Fruit fly (Drosophila melanogaster) whole organism, pupa: ENCODE measurements around the gene Polr3A.

Experiments
- CG12605 ChIP-seq: fragments of 200-800 bp; sonication (Bioruptor generic); IDR thresholded peaks from 2 replicates; pipeline ENCODE4 v1.3.6; 2022; ENCODE audit warnings: missing biosample characterization, missing genetic modification characterization
- CG17806 ChIP-seq: fragments of 200-800 bp; sonication (Bioruptor generic); optimal IDR thresholded peaks from 2 replicates; lab custom pipeline; 2018; ENCODE audit warnings: missing biosample characterization, mild to moderate bottlenecking, missing genetic modification characterization, moderate library complexity
- CG8159 ChIP-seq: fragments of 200-800 bp; sonication (Bioruptor generic); optimal IDR thresholded peaks from 3 replicates; lab custom pipeline; 2018; ENCODE audit warnings: missing biosample characterization, mild to moderate bottlenecking, missing genetic modification characterization, moderate library complexity
- CG9948 ChIP-seq: fragments of 200-800 bp; sonication (Bioruptor generic); optimal IDR thresholded peaks from 2 replicates; lab custom pipeline; 2018; ENCODE audit warnings: missing biosample characterization, mild to moderate bottlenecking, missing genetic modification characterization, moderate library complexity
- EcR ChIP-seq: fragments of 200-800 bp; sonication (Bioruptor generic); optimal IDR thresholded peaks from 3 replicates; lab custom pipeline; 2019; ENCODE audit warnings: missing biosample characterization, missing genetic modification characterization, mild to moderate bottlenecking, moderate library complexity, missing genetic modification reagents

DNA sequence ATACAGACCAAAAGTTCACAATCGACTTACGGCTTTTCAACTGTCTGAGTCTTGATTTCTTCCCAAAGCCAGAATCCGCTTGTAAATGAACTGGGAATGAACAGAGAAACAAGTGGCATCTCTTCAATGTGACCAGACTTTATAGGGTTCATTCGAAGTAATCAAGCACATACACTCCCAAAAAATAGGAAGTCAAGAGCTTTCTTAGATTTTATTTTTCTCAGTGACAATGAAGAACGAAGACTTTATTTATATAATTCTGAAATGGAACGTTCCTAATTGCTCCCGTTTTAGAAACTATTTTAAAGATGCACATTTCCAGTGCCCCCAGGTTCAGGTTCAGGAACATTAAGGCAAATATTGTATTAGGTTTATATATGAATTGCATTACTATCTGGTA is 45.2 kb downstream of the Polr3A start:
- TF ChIP-seq CG12605 (GFP tag; lab: Robert Waterston, UW) (no peak), CG8159 (tag; lab: Kevin White, UChicago) (no peak), EcR (GFP tag; lab: Kevin White, UChicago) (no peak), CG17806 (tag; lab: Kevin White, UChicago) (no peak), CG9948 (no peak)
